Worm (Caenorhabditis elegans): Measurements from ENCODE around the gene mig-2.

The mig-2 gene

DNA sequence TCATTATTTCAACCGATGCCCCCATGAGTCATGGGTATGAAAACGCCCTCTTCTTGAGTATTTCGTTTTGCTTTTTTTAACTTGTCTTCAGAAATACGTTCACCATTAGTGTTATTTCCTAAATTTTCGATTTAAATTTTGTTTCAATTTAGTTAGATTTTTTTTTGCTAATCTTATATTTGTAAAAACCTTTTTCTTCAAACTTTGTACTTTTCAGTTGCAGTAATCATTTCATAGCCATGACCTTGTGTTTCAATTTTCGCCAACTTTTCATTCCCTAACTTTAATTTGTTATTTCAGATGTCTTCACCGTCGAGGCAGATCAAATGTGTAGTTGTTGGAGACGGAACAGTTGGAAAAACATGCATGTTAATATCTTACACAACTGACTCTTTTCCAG lies at the start of gene mig-2:
Gene mig-2 (plus strand): TSS at position 301 of the 400 bp plus-strand sequence.
- no peak for TF ChIP-seq unc-62 (GFP tag; optimal IDR thresholded peaks at IDR 0.05)

DNA sequence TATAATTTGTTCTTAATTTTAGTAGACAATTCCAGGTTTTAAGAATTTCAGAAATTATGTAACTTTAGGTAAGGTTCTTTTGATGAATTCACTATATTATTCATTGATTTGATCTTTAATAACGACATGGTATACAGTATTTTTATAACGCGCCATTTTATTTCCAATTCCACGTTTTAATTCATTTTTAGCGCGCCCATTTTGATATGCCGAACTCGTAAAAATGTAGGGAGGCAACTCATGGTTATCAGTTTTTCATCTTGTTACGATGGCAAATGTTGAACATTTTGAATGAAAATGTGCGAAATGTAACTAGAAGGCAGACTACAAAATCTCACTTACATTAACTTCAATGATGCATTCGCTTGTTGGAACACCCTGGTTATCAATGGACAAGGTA lies 49.5 kb upstream of the mig-2 start:
- no peak for TF ChIP-seq unc-62 (GFP tag; optimal IDR thresholded peaks at IDR 0.05)

DNA sequence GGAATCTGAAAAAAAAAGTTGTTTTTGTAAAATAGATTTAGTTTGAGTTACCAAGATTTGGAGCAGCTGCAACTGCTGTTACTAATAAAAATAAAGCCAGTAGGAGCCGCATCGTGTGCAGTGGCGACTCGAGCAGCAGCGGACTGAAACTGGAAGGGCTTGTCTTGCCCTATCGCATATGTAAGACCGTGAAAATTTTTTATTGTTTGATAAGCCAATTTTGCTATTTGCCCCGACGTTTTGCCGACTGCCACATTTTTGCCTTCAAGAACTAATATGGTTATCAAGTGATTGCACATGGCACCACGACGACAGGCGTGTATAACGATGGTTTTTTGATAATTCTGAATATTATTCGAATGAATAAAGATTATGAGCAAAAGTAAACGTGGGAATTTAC lies 48.7 kb upstream of the mig-2 start, which contains the start of gene T25C12.3:
Gene T25C12.3 (minus strand): TSS at position 262 of the 400 bp plus-strand sequence.
- no peak for TF ChIP-seq unc-62 (GFP tag; optimal IDR thresholded peaks at IDR 0.05)

DNA sequence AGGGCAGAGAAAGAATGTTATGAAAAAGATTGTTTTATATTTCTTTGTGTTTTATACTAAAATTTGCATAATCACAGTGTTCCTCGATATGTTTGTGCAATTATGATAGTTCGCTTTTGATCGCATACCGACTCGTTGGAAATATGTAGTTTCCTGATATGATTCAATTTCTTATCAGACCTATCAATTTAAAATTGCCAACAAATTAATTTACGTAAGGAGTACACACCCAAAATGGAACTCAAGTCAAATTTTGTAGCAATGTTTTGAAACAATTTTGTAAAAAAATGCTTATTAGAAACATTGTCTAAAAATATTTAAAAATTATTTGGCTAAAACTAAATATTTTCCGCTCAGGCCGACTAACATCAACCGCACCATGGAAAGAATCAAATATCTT lies 47.8 kb upstream of the mig-2 start:
- TF ChIP-seq unc-62 (GFP tag; optimal IDR thresholded peaks at IDR 0.05): no peak

DNA sequence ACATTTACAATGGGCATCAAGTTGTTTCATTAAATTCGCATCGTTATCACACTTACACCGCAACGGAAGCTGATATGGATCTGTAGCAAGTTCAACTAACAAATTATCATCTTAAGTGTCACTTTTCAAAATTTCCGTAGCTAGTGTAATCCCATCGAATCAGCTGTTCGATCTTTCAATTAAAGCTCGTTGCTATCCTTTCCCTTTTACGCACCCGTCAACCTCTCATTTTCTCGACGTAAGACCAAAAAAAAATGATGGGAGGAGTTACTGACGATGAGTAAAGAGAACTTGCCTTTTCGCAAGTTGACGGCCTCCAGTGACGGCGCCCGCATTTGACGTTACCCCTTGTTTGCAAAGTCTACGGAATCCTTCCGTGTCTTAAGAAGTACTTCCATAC lies 46.4 kb upstream of the mig-2 start, which contains the start of gene F29G6.1:
Gene F29G6.1 (plus strand): TSS at position 301 of the 400 bp plus-strand sequence.
- TF ChIP-seq unc-62 (GFP tag; optimal IDR thresholded peaks at IDR 0.05): no peak

DNA sequence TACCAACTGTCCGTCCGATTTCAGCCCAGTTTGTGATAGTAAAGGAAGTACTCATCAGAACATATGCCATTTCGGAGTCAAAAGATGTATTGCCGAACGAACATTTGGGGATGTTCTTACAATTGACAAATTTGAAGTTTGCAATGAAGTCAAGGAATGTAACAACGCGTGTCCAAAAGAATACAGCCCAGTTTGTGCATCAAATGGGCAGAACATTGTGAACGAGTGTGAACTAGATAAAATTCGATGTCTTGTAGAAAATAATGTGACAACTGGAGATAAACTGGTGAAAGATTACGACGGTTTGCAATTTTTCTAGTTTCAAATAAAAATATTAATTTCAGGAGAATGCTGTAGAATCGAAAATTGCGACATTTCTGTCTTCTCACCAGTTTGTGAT lies 40.6 kb upstream of the mig-2 start:
- no peak for TF ChIP-seq unc-62 (GFP tag; optimal IDR thresholded peaks at IDR 0.05)

DNA sequence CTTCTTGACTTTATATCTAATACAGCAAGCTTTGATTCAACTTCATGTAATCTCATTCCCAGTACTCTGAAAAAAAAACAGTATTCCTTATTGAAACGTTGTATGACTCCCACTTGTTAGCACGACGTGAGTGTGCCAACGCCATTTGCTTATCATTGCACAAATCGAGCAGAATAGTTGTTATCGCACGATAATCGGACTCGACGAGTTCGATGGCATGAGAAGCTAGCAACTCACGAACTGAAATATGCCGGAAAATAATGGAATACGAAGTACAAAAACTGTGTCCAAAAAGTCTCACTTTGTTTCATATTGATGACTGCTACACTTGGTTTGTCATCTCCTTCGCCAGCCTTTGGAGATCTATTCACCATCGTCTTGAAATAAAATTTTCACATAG lies 38.9 kb upstream of the mig-2 start:
- no peak for TF ChIP-seq unc-62 (GFP tag; optimal IDR thresholded peaks at IDR 0.05)

DNA sequence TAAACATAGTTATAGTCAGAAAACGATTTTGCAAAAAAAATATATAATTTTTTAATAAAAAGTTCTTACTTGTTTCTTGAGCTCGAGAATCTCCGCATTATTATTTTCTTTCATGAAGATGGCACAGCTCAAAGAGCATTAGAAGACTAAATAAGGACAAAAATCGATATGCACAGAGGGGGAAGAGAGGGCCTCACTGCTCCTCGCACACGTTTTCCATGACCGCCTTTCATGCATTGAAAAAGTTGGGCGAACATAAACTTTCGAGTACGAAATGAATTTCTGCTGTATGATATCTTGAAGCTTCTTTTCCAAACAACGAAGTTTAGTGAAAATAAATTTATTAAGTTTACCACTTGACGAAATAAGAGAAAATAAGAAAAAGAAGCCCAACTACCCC lies 37.2 kb upstream of the mig-2 start, which contains the start of gene ccdc-149:
Gene ccdc-149 (minus strand): TSS at position 221 of the 400 bp plus-strand sequence.
- no peak for TF ChIP-seq unc-62 (GFP tag; optimal IDR thresholded peaks at IDR 0.05)

DNA sequence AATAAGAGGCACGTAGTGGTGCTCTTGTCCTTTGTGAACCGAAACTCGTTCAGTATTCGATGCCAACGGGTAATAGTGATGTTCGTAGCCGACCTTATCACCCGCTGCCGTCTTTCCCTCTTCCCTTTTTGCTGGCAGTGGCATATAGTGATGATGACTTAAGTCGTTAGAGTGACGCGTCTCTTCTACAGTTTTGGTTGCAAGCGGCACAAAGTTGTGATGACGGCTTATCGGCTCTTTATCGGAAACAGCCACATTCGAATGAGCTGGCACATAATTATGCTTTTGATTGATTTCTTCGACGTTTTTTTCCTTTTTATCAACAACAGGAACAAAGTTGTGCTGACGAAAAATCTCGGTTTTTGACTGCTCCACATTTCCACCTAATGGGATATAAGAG lies 33.0 kb upstream of the mig-2 start:
- no peak for TF ChIP-seq unc-62 (GFP tag; optimal IDR thresholded peaks at IDR 0.05)

DNA sequence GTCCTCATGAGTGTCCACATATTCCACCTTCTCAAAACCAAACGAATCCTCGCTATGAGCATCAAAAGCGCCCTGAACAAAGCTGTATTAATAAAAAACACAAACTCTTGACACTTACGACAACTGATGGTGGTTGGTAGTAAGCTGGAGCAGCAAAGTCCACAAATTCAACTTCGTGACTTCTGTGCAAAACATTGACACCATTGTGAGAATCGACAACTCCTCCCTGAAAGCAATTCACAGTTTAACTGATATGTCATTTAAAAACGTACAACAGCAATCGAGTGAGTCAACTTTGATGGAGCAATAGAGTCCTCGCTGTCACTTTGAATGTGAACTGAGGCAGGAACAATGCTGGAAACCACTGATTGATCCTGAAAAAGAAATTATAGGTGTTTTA lies 31.0 kb upstream of the mig-2 start:
- TF ChIP-seq unc-62 (GFP tag; optimal IDR thresholded peaks at IDR 0.05): no peak

DNA sequence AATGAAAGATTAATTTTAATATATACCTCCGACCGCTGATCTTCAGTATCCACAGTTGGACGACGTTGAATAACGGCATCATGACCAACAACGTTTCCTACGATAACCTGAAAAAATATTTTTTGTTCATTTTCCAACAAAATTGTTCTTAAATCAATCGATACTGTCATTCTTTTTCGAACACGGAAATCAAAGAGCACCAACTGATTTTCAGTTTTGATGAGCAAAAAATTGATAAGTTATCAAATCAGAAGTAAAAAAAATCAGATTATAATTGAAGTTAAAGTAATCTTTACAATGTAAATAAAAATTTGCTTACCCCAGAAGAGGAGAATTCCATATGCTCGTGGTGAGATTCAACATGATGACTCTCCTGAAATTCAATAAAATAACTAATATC lies 30.0 kb upstream of the mig-2 start:
- no peak for TF ChIP-seq unc-62 (GFP tag; optimal IDR thresholded peaks at IDR 0.05)

DNA sequence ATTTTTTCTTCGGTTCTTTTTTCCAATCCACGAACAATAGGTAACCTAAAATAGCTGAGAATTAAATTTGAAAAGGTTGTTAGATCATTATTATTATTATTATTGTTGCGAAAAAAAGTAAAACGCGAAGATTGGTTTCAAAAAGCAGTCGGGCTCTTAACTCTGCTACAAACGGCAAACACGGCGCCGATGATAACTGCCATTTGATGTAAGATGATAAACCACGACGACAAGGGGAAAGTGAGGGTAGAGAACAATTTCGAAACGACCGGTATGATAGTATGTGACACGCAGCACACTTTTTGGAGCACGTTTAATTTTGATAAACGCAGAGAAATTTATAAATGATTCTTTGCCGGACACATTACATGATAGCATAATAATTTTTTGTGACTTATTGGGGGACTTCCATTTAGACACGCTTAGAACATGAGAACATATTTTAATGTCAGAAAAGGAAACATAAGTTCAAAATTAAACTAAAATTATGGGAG lies 29.3 kb upstream of the mig-2 start, which contains the start of gene hpo-34:
Gene hpo-34 (minus strand): TSS at position 51 of the 494 bp plus-strand sequence.
- TF ChIP-seq unc-62 (GFP tag; optimal IDR thresholded peaks at IDR 0.05): no peak

DNA sequence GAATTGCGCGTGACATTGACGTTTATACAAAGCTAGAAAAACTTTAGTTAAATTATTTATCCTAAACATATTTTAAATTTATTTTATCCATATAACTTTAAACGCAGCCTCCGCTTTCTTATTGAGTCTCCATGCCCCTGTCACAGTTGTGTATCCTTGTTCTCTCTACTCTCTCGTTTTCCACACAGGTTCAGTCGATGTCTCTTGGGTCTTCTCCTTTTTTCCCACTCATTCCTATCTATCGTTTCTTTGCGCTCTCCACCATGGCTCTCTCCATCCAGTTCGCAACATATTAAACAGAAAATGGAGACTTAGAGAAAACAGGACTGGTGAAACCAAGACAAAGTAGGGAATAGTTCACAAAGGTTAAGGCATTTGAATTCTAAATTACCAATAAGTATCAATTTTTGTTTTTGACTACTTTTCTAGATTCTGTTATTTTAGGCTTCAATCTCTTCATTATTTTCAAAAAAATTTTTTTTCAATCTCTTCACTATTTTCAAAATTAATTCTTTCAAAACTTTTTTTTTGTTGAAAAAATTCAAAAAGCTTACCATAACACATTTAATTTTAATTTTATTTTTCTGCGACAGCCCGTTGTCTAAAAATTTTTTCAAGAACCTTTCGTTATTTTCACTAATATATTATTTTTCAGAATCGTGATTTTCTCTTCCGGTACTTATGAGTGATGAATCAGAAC lies 26.2 kb upstream of the mig-2 start, which contains the start of gene sdc-2:
Gene sdc-2 (plus strand): TSS at position 650 of the 700 bp plus-strand sequence.
- TF ChIP-seq unc-62 (GFP tag; optimal IDR thresholded peaks at IDR 0.05): no peak

DNA sequence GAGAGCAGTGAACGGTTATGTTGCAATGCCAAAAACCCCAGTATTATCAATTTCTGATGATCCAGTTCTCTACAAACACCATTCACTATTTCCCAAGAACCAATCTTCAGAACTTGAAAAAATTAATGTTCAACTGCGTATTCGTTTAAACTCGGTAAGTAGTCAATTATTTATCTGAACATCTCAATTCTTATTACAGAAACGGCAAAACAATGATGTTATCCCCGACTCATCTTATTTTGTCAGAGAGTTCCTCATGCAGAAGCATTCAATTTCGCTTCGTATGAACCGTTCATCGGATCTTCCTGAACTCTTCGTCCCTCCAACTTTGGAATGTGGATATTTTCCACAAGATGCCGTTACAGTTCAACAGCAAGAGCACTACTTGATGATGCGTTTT lies 24.7 kb upstream of the mig-2 start:
- TF ChIP-seq unc-62 (GFP tag; optimal IDR thresholded peaks at IDR 0.05): no peak

DNA sequence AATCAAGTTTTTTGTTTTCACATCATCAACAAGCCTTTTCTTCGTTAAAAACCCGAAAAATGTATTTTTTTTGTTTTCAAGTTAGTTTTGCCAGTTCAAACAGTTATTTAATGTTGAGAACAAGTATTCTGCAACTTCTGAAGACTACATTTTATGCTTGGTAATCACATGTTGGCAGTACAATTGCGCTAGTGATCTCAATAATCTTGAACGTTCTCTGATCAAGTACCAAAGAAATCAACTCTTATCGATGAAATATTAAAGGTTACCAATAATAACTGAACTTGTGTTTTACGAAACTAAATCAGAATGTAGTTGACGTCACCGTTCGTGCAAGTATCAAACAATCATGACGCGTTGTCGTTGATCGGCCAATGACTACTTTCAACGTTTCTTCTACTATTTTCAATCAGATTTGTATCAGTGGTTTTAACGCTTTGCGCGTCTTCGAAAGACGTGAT lies 14.8 kb upstream of the mig-2 start, which contains the start of gene C35C5.8:
Gene C35C5.8 (plus strand): TSS at position 51 of the 461 bp plus-strand sequence.
- TF ChIP-seq unc-62 (GFP tag; optimal IDR thresholded peaks at IDR 0.05): no peak

DNA sequence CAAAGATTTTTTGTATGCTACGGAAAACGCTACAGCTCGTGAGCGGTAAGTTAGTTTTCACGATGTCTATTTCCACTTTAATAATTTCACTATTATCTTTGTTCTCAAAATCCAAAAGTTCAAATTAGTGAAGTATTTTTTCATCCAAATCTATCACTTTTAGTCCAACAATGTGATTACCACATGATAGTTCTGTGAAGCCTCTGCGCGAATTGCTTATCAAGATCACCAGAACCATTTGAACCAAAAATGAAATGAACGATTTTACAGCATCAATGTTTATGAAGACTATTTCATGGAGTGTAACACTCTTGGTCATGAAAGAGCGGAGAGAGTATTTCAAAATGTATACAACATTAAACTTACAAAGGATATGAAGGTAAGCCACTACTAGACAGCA lies 14.0 kb upstream of the mig-2 start:
- TF ChIP-seq unc-62 (GFP tag; optimal IDR thresholded peaks at IDR 0.05): no peak

DNA sequence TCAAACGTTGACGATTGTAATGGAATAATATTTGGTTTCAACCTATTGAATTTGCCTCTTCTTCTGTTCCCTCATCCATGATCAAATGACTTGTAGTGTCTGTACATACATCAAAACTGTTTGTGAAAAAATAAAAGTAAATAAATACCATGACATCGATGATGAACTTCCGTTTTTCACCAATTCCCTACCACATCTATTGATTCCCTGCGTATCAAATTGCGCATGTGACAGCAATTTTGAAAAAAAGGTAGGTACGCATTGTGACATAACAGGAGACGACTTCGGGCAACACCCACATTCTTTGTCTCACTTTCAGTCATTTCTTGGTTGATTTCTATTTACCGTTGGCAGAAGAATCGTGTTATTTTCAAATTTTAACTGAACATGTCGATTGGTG lies 12.0 kb upstream of the mig-2 start, which contains the start of gene C35C5.9:
Gene C35C5.9 (plus strand): TSS at position 161 of the 400 bp plus-strand sequence.
- no peak for TF ChIP-seq unc-62 (GFP tag; optimal IDR thresholded peaks at IDR 0.05)
